Fruit fly (Drosophila melanogaster) whole organism, embryonic: ENCODE data around the gene mirr.

Experiments used
- Asciz ChIP-seq: fragments of 200-800 bp; sonication (Bioruptor generic); optimal IDR thresholded peaks from 2 replicates; lab custom pipeline; 2017; ENCODE audit warnings: missing biosample characterization, mild to moderate bottlenecking, missing genetic modification characterization, missing genetic modification reagents
- CG5180 ChIP-seq: fragments of 200-800 bp; sonication (Bioruptor generic); optimal IDR thresholded peaks from 3 replicates; lab custom pipeline; 2017; ENCODE audit warnings: missing biosample characterization, missing genetic modification characterization, mild to moderate bottlenecking, moderate library complexity, missing genetic modification reagents
- Stat92E ChIP-seq, 3 experiments: fragments of >200 bp in 2 of 3; fragments of 200-800 bp in 1 of 3; sonication (Bioruptor generic) in 1 of 3; optimal IDR thresholded peaks; 2 replicates each; lab custom pipeline; 2017 to 2019; ENCODE audit warnings: missing biosample characterization in 3 of 3, missing genetic modification characterization in 3 of 3, mild to moderate bottlenecking in 1 of 3, moderate library complexity in 1 of 3
- dimm ChIP-seq: fragments of 200-800 bp; sonication (Bioruptor generic); IDR thresholded peaks from 2 replicates; pipeline ENCODE4 v1.3.6; 2022; ENCODE audit warnings: missing biosample characterization, missing genetic modification characterization
- fd102C ChIP-seq: fragments of 200-800 bp; sonication (Bioruptor generic); optimal IDR thresholded peaks from 2 replicates; lab custom pipeline; 2018; ENCODE audit warnings: missing biosample characterization, mild to moderate bottlenecking, missing genetic modification characterization, moderate library complexity

DNA sequence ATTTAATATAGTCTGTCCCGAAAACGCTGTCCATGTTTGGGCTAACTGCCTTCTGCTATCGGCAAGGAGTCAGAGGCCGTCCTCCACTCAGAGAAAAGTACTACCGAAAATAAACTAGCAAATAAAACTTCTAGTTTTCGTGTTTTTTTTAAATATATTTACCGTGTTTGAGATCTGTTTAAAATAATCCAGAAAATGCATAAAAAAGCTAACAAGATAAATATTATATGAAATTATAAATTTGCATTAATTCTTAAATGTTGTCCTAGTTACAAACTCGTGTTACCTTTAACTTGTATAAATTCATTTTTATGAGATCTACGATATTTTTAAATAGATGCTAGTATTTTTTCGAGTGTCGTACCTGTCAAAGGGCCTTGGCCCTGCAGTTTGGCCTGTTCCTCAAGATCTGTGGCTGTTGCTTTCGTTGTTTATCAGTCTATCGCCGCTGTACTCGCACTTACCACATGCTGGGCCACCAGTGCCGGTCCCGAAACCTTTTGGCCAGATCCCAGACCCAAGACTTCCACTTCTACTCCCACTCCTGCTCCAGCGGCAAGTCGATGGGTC lies 10.1 kb downstream of the mirr start:
- TF ChIP-seq fd102C (GFP tag; lab: Kevin White, UChicago) (no peak), Stat92E (GFP tag; optimal IDR thresholded peaks at IDR 0.05; lab: Kevin White, UChicago) (no peak), Asciz (GFP tag; lab: Kevin White, UChicago) (no peak), dimm (no peak), CG5180 (GFP tag; lab: Kevin White, UChicago) (no peak)
